Fruit fly (Drosophila melanogaster) S2 (cell line): Measurements from ENCODE around the gene PGRP-LB.

Source experiments
- CG8478 ChIP-seq: fragments of >200 bp; optimal IDR thresholded peaks from 2 replicates; lab custom pipeline; 2018
- CTCF ChIP-seq, 2 experiments: fragments of >200 bp; optimal IDR thresholded peaks; 2 replicates each; lab custom pipeline; 2018

DNA sequence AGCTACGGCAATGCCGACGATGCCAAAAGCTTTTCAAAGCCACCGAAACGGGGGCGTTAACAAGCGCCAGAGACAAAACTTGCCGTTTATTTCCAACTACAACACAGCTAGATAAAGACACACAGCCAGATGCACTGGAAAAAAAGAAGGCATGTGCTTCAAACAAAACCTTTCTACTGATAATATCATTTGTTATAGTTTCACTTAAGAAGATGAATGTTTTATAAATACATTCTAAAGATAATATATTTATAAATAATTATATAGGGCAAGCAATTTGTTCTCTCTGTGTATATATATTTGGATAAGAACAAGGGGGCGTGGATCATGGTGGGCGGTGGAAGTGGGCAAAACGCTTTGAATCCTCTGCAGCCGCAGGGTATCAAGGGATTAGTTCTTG lies 29.9 kb upstream of the PGRP-LB start:
- TF ChIP-seq CG8478 (no peak), CTCF (optimal IDR thresholded peaks at IDR 0.05; lab: Kevin White, UChicago) (no peak)
